Worm (Caenorhabditis elegans) whole organism, L4/young adult: ENCODE results near the gene F58A6.9.
"Not testable (repeated sequence)": the region's sequence is repeated elsewhere in the genome, so short reads cannot be mapped to it uniquely, and the experiment has no call there.

ENCODE experiments used
- W03F9.2 ChIP-seq: fragments of 150-350 bp; optimal IDR thresholded peaks from 2 replicates; lab custom pipeline; 2014; ENCODE audit warnings: missing biosample characterization, missing genetic modification characterization
- dao-5 ChIP-seq: sonication (generic microtip); optimal IDR thresholded peaks from 2 replicates; lab custom pipeline; 2016; ENCODE audit warnings: missing genotype, missing genetic modification characterization, moderate library complexity, missing compliant biosample characterization

DNA sequence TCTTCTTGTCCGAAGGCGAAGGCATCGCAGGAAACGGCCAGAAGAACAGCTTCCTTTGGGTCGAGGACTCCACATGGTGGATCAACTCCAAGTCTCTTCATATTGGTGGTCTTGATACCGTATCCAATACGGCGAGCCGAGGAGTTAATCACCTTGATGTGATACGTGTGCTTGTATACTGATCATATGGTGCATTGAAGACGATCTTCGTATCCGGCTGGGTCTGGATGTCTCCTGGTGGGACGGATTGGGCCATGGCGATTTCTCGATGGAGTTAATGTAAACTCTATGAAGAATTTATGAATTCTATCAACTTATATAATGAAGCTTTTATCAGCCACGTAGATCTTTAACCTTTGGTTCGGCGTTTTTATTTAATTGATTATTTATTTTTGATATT is 43.4 kb downstream of the F58A6.9 start, which contains the start of gene msp-74:
- TF ChIP-seq W03F9.2, dao-5 (tag; lab: Kevin White, UChicago): not testable (repeated sequence)
